Worm (Caenorhabditis elegans): ENCODE results near the gene F42A9.8.

ce11 chrIV:8595317-8595716 lies 23.3 kb downstream of the F42A9.8 start, which contains the start of gene Y59H11AR.3:
- TF ChIP-seq med-1 (GFP tag; optimal IDR thresholded peaks at IDR 0.05; ENCODE audit: insufficient read depth) (no peak), ztf-23 (GFP tag; IDR thresholded peaks at IDR 0.05) (no peak), klf-2 (GFP tag; conservative IDR thresholded peaks at IDR 0.05) (no peak), ref-1 (GFP tag; conservative IDR thresholded peaks at IDR 0.05) (no peak), T22C8.4 (GFP tag; IDR thresholded peaks at IDR 0.05) (no peak), cog-1 (tag; optimal IDR thresholded peaks at IDR 0.05) (no peak), flt-1 (GFP tag; IDR thresholded peaks at IDR 0.05) (no peak)
